Worm (Caenorhabditis elegans) whole organism, late embryonic: ENCODE data around the gene M04C3.5.

Source experiments
- C08G9.2 ChIP-seq: sonication (generic microtip); optimal IDR thresholded peaks from 2 replicates; lab custom pipeline; 2016; ENCODE audit warnings: mild to moderate bottlenecking, missing genetic modification characterization, moderate library complexity, missing compliant biosample characterization
- Y22D7AL.16 ChIP-seq: sonication (generic microtip); optimal IDR thresholded peaks from 2 replicates; lab custom pipeline; 2016; ENCODE audit warnings: missing genetic modification characterization, missing compliant biosample characterization
- ahr-1 ChIP-seq: sonication (generic microtip); optimal IDR thresholded peaks from 2 replicates; lab custom pipeline; 2016; ENCODE audit warnings: missing genetic modification characterization, missing compliant biosample characterization
- ceh-18 ChIP-seq: sonication (generic microtip); optimal IDR thresholded peaks from 2 replicates; lab custom pipeline; 2016; ENCODE audit warnings: missing genetic modification characterization, missing compliant biosample characterization
- ceh-2 ChIP-seq: sonication (generic microtip); optimal IDR thresholded peaks from 2 replicates; lab custom pipeline; 2016; ENCODE audit warnings: missing genotype, missing genetic modification characterization, missing compliant biosample characterization
- ceh-22 ChIP-seq: sonication (generic microtip); optimal IDR thresholded peaks from 2 replicates; lab custom pipeline; 2017; ENCODE audit warnings: missing biosample characterization, missing genetic modification characterization
- ceh-24 ChIP-seq: sonication (generic microtip); optimal IDR thresholded peaks from 2 replicates; lab custom pipeline; 2016; ENCODE audit warnings: mild to moderate bottlenecking, missing genetic modification characterization, missing compliant biosample characterization
- ceh-30 ChIP-seq: fragments of 150-350 bp; optimal IDR thresholded peaks from 2 replicates; lab custom pipeline; 2014; ENCODE audit warnings: missing biosample characterization, missing genetic modification characterization
- ceh-45 ChIP-seq: fragments of 200-800 bp; sonication (Bioruptor generic); IDR thresholded peaks from 2 replicates; pipeline ENCODE4 v1.3.6; 2022; ENCODE audit warnings: missing genetic modification reagents, missing genetic modification characterization, missing compliant biosample characterization
- che-1 ChIP-seq: sonication (generic microtip); optimal IDR thresholded peaks from 2 replicates; lab custom pipeline; 2016; ENCODE audit warnings: mild to moderate bottlenecking, missing genetic modification characterization, missing compliant biosample characterization
- dmd-4 ChIP-seq: sonication (generic microtip); optimal IDR thresholded peaks from 2 replicates; lab custom pipeline; 2016; ENCODE audit warnings: borderline replicate concordance, missing genetic modification characterization, missing compliant biosample characterization
- dve-1 ChIP-seq: sonication (generic microtip); optimal IDR thresholded peaks from 2 replicates; lab custom pipeline; 2017; ENCODE audit warnings: antibody characterized with exemption, mild to moderate bottlenecking, missing genetic modification characterization, missing compliant biosample characterization
- elt-4 ChIP-seq: sonication (generic microtip); optimal IDR thresholded peaks from 2 replicates; lab custom pipeline; 2016; ENCODE audit warnings: missing genetic modification characterization, missing compliant biosample characterization
- eyg-1 ChIP-seq: sonication (generic microtip); optimal IDR thresholded peaks from 2 replicates; lab custom pipeline; 2016; ENCODE audit warnings: missing genotype, missing genetic modification characterization, missing compliant biosample characterization
- hlh-8 ChIP-seq: sonication (generic microtip); optimal IDR thresholded peaks from 2 replicates; lab custom pipeline; 2016; ENCODE audit warnings: missing genotype, missing genetic modification characterization, missing compliant biosample characterization
- lin-11 ChIP-seq: fragments of 200-800 bp; sonication (Bioruptor generic); optimal IDR thresholded peaks from 2 replicates; lab custom pipeline; 2018; ENCODE audit warnings: mild to moderate bottlenecking, missing genetic modification characterization, missing compliant biosample characterization
- mec-3 ChIP-seq: sonication (generic microtip); optimal IDR thresholded peaks from 2 replicates; lab custom pipeline; 2016; ENCODE audit warnings: borderline replicate concordance, missing genetic modification characterization, missing compliant biosample characterization
- nhr-11 ChIP-seq: fragments of 150-350 bp; optimal IDR thresholded peaks from 2 replicates; lab custom pipeline; 2014; ENCODE audit warnings: missing biosample characterization, missing genetic modification characterization
- nhr-232 ChIP-seq: sonication (generic microtip); optimal IDR thresholded peaks from 2 replicates; lab custom pipeline; 2016; ENCODE audit warnings: missing genetic modification characterization, missing compliant biosample characterization
- npax-4 ChIP-seq: sonication (generic microtip); optimal IDR thresholded peaks from 2 replicates; lab custom pipeline; 2016; ENCODE audit warnings: missing genetic modification characterization, missing compliant biosample characterization
- pag-3 ChIP-seq: sonication (generic microtip); optimal IDR thresholded peaks from 2 replicates; lab custom pipeline; 2016; ENCODE audit warnings: missing compliant biosample characterization, missing genetic modification characterization, borderline replicate concordance
- pat-9 ChIP-seq: fragments of 200-800 bp; sonication (Bioruptor generic); optimal IDR thresholded peaks from 2 replicates; lab custom pipeline; 2018; ENCODE audit warnings: mild to moderate bottlenecking, missing genetic modification characterization, moderate library complexity, missing compliant biosample characterization
- pax-1 ChIP-seq: fragments of 150-350 bp; optimal IDR thresholded peaks from 2 replicates; lab custom pipeline; 2014; ENCODE audit warnings: missing biosample characterization, missing genetic modification characterization
- pha-4 ChIP-seq: fragments of 150-350 bp; optimal IDR thresholded peaks from 2 replicates; lab custom pipeline; 2018; ENCODE audit warnings: missing biosample characterization, missing genetic modification reagents, missing genetic modification characterization
- pros-1 ChIP-seq: fragments of 150-350 bp; optimal IDR thresholded peaks from 2 replicates; lab custom pipeline; 2014; ENCODE audit warnings: missing biosample characterization, missing genetic modification reagents, missing genetic modification characterization
- sox-4 ChIP-seq: sonication (generic microtip); optimal IDR thresholded peaks from 2 replicates; lab custom pipeline; 2017; ENCODE audit warnings: mild to moderate bottlenecking, missing genetic modification characterization, inconsistent platforms, missing compliant biosample characterization
- unc-55 ChIP-seq: sonication (generic microtip); optimal IDR thresholded peaks from 2 replicates; lab custom pipeline; 2017; ENCODE audit warnings: missing biosample characterization, missing genetic modification reagents, missing genetic modification characterization
- ztf-16 ChIP-seq: sonication (generic microtip); optimal IDR thresholded peaks from 2 replicates; lab custom pipeline; 2017; ENCODE audit warnings: missing genetic modification characterization, missing compliant biosample characterization

Gene M04C3.5

ce11 chrV:19432972-19433371 is 16.6 kb upstream of the M04C3.5 start, which contains the start of gene C25F9.11:
Gene C25F9.11 (minus strand): TSS chrV:19433072.
- no peak for TF ChIP-seq C08G9.2
- no peak for TF ChIP-seq pros-1 (tag; lab: Kevin White, UChicago)
- no peak for TF ChIP-seq ceh-24

DNA sequence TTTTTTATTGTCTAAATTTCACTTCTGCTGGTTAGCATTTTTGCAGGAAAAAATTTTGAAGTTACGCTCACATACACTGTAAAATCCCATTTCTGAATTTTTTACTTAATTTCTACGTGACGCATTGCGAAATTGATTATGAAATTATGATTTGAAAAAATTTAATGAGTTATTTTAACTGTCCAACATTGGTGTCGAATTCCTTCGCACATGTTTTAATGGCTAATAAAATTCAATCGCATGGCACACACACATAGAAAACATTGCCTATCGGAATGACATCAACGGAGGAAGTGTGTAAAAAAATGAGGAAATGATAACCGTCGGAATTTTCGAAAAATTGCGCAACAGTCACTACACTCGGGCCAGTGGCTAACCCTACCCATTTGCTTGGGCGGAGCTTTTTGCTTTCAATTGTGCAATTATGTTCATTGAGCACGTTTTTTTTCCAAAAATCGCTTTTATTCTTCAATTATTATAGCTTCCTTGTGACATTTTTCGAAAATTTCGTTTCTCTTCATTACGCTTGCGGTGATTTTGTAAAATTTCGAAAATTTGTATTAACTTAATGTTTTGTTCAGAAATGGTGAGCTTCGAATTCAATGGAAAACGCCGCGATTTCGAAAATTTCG is 15.6 kb upstream of the M04C3.5 start, which contains the start of gene C25F9.16:
Gene C25F9.16 (plus strand): TSS at position 582 of the 632 bp plus-strand sequence.
- TF ChIP-seq dve-1 (tag; lab: Kevin White, UChicago) (no peak), nhr-11 (tag; lab: Kevin White, UChicago) (no peak), pag-3 (tag; lab: Kevin White, UChicago) (no peak)
- TF ChIP-seq, all 69 proteins: peak for 0

DNA sequence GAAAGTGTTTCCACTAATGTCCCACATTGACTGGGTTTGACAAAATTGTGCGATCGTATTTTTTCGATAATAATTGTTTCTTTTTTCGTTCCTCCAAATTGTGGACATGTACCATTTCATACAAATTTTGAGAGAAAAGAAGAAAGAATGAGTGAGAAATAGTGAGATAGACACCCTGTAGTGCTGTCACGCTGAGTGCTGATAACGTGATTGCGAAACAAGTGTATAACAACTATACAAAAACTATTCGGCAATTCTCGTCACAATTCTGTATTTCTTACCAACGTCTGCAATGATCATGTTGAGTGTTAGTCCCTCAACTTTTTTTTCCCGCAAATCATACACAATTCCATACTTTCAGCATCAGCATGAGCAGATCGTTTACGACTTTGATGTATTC is 13.2 kb upstream of the M04C3.5 start, which contains the start of gene C25F9.14:
Gene C25F9.14 (plus strand): TSS at position 178 of the 400 bp plus-strand sequence.
- TF ChIP-seq pha-4 (tag; lab: Kevin White, UChicago), result no peak
- no peak for TF ChIP-seq sox-4 (tag; lab: Kevin White, UChicago)
- no peak for TF ChIP-seq ceh-2
- TF ChIP-seq, all 69 proteins: peak for 0

- no peak for TF ChIP-seq hlh-8 (tag; lab: Kevin White, UChicago)
- no peak for TF ChIP-seq ceh-30 (tag; lab: Kevin White, UChicago)
- no peak for TF ChIP-seq lin-11 (tag; lab: Kevin White, UChicago)
- TF ChIP-seq elt-4 (tag; lab: Kevin White, UChicago), result no peak
- TF ChIP-seq nhr-232 (tag; lab: Kevin White, UChicago), result no peak
- TF ChIP-seq C08G9.2, result no peak
- TF ChIP-seq pat-9 (tag; lab: Kevin White, UChicago), result no peak
- no peak for TF ChIP-seq ztf-16
- no peak for TF ChIP-seq mec-3 (tag; lab: Kevin White, UChicago)
- TF ChIP-seq Y22D7AL.16 (tag; lab: Kevin White, UChicago), result no peak
- no peak for TF ChIP-seq eyg-1 (tag; lab: Kevin White, UChicago)
- TF ChIP-seq ceh-22 (tag; lab: Kevin White, UChicago), result no peak
- no peak for TF ChIP-seq npax-4 (tag; lab: Kevin White, UChicago)
- TF ChIP-seq ahr-1 (tag; lab: Kevin White, UChicago), result no peak
These were observed 5.9 kb upstream of the M04C3.5 start for ce11 chrV:19443599-19443998.

DNA sequence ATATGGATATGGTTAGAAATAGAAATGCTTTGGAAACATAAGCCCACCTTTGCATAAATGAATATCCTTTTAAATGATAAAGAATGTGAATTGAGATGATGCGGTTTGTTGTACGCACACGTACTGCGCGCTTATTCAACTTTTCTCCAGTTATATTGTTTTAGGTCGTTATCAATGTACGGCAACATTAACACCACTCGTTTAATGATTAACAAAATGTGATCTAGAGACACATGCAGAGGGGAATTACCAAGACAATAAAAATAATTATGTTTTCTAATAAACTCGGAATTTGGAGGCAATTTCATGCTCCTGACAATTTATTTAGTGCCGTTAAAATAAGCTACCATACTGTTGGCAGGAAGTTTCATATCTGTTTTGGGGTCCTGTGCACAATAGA is 4.1 kb upstream of the M04C3.5 start, which contains the start of gene M04C3.1:
Gene M04C3.1 (minus strand): TSS at position 164 of the 400 bp plus-strand sequence.
- no peak for TF ChIP-seq ceh-45 (GFP tag; lab: Robert Waterston, UW)

DNA sequence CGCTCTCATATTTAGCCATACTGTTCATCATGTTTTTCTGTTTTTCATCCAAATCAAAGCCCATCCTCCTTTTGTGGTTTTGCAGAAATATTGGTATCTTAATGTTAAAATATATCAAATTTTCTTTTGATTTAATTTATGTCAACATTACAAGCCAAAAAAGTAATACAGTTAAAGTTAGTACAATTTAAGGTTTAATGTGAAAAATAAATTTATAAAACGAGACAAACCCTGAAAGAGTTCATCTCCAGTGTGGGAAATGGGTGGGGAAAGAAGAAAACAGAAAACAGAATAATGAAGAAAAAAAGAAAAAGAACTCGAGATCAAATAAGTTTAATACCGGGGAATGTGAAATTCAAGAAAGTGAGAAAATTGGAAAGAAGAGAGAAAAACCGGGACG is 728 bp upstream of the M04C3.5 start, which contains the start of gene M04C3.2:
Gene M04C3.2 (minus strand): TSS at position 101 of the 400 bp plus-strand sequence.
- no peak for TF ChIP-seq pros-1 (tag; lab: Kevin White, UChicago)
- no peak for TF ChIP-seq ztf-16
- no peak for TF ChIP-seq pax-1
- TF ChIP-seq unc-55 (GFP tag; lab: Kevin White, UChicago), result no peak
- TF ChIP-seq ceh-24, result no peak
- TF ChIP-seq, all 69 proteins: peak for 0

DNA sequence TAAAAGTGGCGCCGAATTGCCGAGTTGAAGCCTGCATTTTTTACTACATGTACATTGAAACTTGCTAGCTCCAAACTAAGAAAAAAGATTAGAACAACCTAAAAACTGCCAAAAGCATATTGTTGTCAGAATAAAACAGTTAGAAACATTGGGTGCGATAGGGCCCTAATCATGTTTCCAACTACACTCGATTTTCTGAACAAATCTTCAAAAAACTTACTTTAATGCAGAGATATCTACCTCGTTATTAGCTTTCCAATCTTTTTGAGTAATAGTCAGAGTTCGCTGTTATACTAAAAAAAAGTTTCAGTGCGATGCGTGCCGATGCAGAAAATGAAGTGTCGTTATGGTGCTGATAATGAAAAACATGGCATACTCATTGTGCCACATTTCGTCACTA is 6.1 kb downstream of the M04C3.5 start, which contains the start of the genes Y43F8B.13 and Y43F8B.14:
Gene Y43F8B.13 (plus strand): TSS at position 301 of the 400 bp plus-strand sequence.
Gene Y43F8B.14 (minus strand): TSS at position 322 of the 400 bp plus-strand sequence.
- TF ChIP-seq che-1 (tag; lab: Kevin White, UChicago), result no peak
- no peak for TF ChIP-seq ceh-18 (tag; lab: Kevin White, UChicago)
- TF ChIP-seq pax-1, result no peak
- TF ChIP-seq dmd-4 (tag; lab: Kevin White, UChicago), result no peak
